Worm (Caenorhabditis elegans) whole organism, L4 larva: ENCODE results near the gene str-181.

Experiments used
- T20F7.1 ChIP-seq: fragments of 200-800 bp; sonication (Bioruptor generic); optimal IDR thresholded peaks from 2 replicates; lab custom pipeline; 2018; ENCODE audit warnings: mild to moderate bottlenecking, missing genetic modification characterization, missing compliant biosample characterization
- ZK337.2 ChIP-seq: fragments of 200-800 bp; sonication (Bioruptor generic); IDR thresholded peaks from 2 replicates; pipeline ENCODE4 v1.3.6; 2022; ENCODE audit warnings: missing genetic modification reagents, missing genetic modification characterization, missing compliant biosample characterization
- aha-1 ChIP-seq: fragments of 150-350 bp; peaks from one replicate; lab custom pipeline; 2014; ENCODE audit warnings: missing biosample characterization, missing genetic modification characterization
- ama-1 ChIP-seq: fragments of 150-350 bp; optimal IDR thresholded peaks from 2 replicates; lab custom pipeline; 2014; ENCODE audit warnings: inconsistent platforms, mixed read lengths
- attf-4 ChIP-seq: sonication (generic microtip); optimal IDR thresholded peaks from 3 replicates; lab custom pipeline; 2017; ENCODE audit warnings: missing biosample characterization, missing genetic modification characterization
- ceh-20 ChIP-seq: fragments of 200-800 bp; sonication (Bioruptor generic); IDR thresholded peaks from 2 replicates; pipeline ENCODE4 v1.3.6; 2022; ENCODE audit warnings: missing genetic modification reagents, missing genetic modification characterization, missing compliant biosample characterization
- ceh-82 ChIP-seq: sonication (generic microtip); optimal IDR thresholded peaks from 2 replicates; lab custom pipeline; 2017; ENCODE audit warnings: missing biosample characterization, missing genetic modification characterization
- ces-1 ChIP-seq: fragments of 150-350 bp; sonication (generic microtip); optimal IDR thresholded peaks from 4 replicates; lab custom pipeline; 2014; ENCODE audit warnings: missing biosample characterization, missing genetic modification reagents, missing genetic modification characterization
- daf-12 ChIP-seq: fragments of 150-350 bp; optimal IDR thresholded peaks from 2 replicates; lab custom pipeline; 2014; ENCODE audit warnings: missing biosample characterization, missing genetic modification reagents, missing genetic modification characterization
- daf-16 ChIP-seq, 3 experiments: sonication (generic microtip); optimal IDR thresholded peaks; 2 replicates each; lab custom pipeline; 2016 to 2017; ENCODE audit warnings: missing genetic modification characterization in 3 of 3, missing genetic modification reagents in 3 of 3, mild to moderate bottlenecking in 2 of 3, missing compliant biosample characterization in 2 of 3, missing biosample characterization in 1 of 3, moderate library complexity in 1 of 3
- dmd-8 ChIP-seq: fragments of 200-800 bp; sonication (Bioruptor generic); IDR thresholded peaks from 2 replicates; pipeline ENCODE4 v1.3.6; 2022; ENCODE audit warnings: missing genetic modification characterization, missing compliant biosample characterization
- dpl-1 ChIP-seq: fragments of 150-350 bp; optimal IDR thresholded peaks from 2 replicates; lab custom pipeline; 2014; ENCODE audit warnings: missing biosample characterization, missing genetic modification reagents, missing genetic modification characterization
- duxl-1 ChIP-seq: sonication (generic microtip); optimal IDR thresholded peaks from 2 replicates; lab custom pipeline; 2016; ENCODE audit warnings: mild to moderate bottlenecking, missing genetic modification characterization, moderate library complexity, missing compliant biosample characterization; ENCODE audit not compliant: poor library complexity
- egl-27 ChIP-seq: sonication (generic microtip); optimal IDR thresholded peaks from 3 replicates; lab custom pipeline; 2017; ENCODE audit warnings: missing biosample characterization, missing genetic modification reagents, missing genetic modification characterization
- gei-8 ChIP-seq: fragments of 200-800 bp; sonication (Bioruptor generic); optimal IDR thresholded peaks from 2 replicates; lab custom pipeline; 2018; ENCODE audit warnings: mild to moderate bottlenecking, missing genetic modification characterization, missing compliant biosample characterization
- hif-1 ChIP-seq, 2 experiments: sonication (generic microtip); optimal IDR thresholded peaks; 2 replicates each; lab custom pipeline; 2016 to 2017; ENCODE audit warnings: missing compliant biosample characterization in 2 of 2, missing genetic modification characterization in 2 of 2, missing genetic modification reagents in 2 of 2, missing genotype in 2 of 2, mild to moderate bottlenecking in 1 of 2
- hlh-30 ChIP-seq: sonication (generic microtip); optimal IDR thresholded peaks from 2 replicates; lab custom pipeline; 2017; ENCODE audit warnings: antibody characterized with exemption, mild to moderate bottlenecking, missing genetic modification characterization, missing compliant biosample characterization; ENCODE audit not compliant: insufficient read depth
- jun-1 ChIP-seq: fragments of 150-350 bp; optimal IDR thresholded peaks from 2 replicates; lab custom pipeline; 2014; ENCODE audit warnings: missing biosample characterization, missing genetic modification reagents, missing genetic modification characterization
- lim-7 ChIP-seq: fragments of 200-800 bp; sonication (Bioruptor generic); IDR thresholded peaks from 2 replicates; pipeline ENCODE4 v1.3.6; 2022; ENCODE audit warnings: missing genetic modification characterization, missing compliant biosample characterization
- lin-29 ChIP-seq: fragments of 200-800 bp; sonication (Bioruptor generic); IDR thresholded peaks from 2 replicates; pipeline ENCODE4 v1.3.6; 2022; ENCODE audit warnings: missing genetic modification reagents, missing genetic modification characterization, missing compliant biosample characterization
- lir-3 ChIP-seq: sonication (generic microtip); optimal IDR thresholded peaks from 2 replicates; lab custom pipeline; 2016; ENCODE audit warnings: mild to moderate bottlenecking, missing genetic modification characterization, missing compliant biosample characterization
- lsy-2 ChIP-seq, 2 experiments: fragments of 150-350 bp in 1 of 2; sonication (generic microtip) in 1 of 2; optimal IDR thresholded peaks; 2 replicates each; lab custom pipeline; 2014 to 2017; ENCODE audit warnings: missing biosample characterization in 2 of 2, missing genetic modification characterization in 2 of 2
- madf-9 ChIP-seq: fragments of 200-800 bp; sonication (Bioruptor generic); conservative IDR thresholded peaks from 2 replicates; pipeline ENCODE4 v1.3.6; 2022; ENCODE audit warnings: missing genetic modification reagents, missing genetic modification characterization, missing compliant biosample characterization
- mdl-1 ChIP-seq, 2 experiments: fragments of 150-350 bp in 1 of 2; sonication (generic microtip) in 1 of 2; optimal IDR thresholded peaks; 2 replicates each; lab custom pipeline; 2014 to 2017; ENCODE audit warnings: missing biosample characterization in 2 of 2, missing genetic modification characterization in 2 of 2
- mdt-29 ChIP-seq: fragments of 200-800 bp; sonication (Bioruptor generic); IDR thresholded peaks from 2 replicates; pipeline ENCODE4 v1.3.6; 2022; ENCODE audit warnings: missing genetic modification reagents, missing genetic modification characterization, missing compliant biosample characterization
- mes-2 ChIP-seq: sonication (generic microtip); optimal IDR thresholded peaks from 2 replicates; lab custom pipeline; 2016; ENCODE audit warnings: missing genotype, mild to moderate bottlenecking, missing genetic modification characterization, missing compliant biosample characterization; ENCODE audit not compliant: poor library complexity, severe bottlenecking
- nhr-25 ChIP-seq: sonication (generic microtip); optimal IDR thresholded peaks from 2 replicates; lab custom pipeline; 2017; ENCODE audit warnings: missing genetic modification characterization, mild to moderate bottlenecking, missing compliant biosample characterization, antibody characterized with exemption, moderate library complexity, borderline replicate concordance; ENCODE audit not compliant: insufficient read depth
- nhr-42 ChIP-seq: fragments of 200-800 bp; sonication (Bioruptor generic); IDR thresholded peaks from 2 replicates; pipeline ENCODE4 v1.3.6; 2022; ENCODE audit warnings: missing genetic modification characterization, missing compliant biosample characterization
- pha-4 ChIP-seq, 2 experiments: fragments of 150-350 bp in 1 of 2; fragments of 200-800 bp in 1 of 2; sonication (Bioruptor generic) in 1 of 2; IDR thresholded peaks in 1 of 2; optimal IDR thresholded peaks in 1 of 2; 2 replicates each; pipeline versions ENCODE4 v1.3.6 to Lab custom; 2014 to 2022; ENCODE audit warnings: missing genetic modification characterization in 2 of 2, missing genetic modification reagents in 2 of 2, missing biosample characterization in 1 of 2, missing compliant biosample characterization in 1 of 2
- sdz-12 ChIP-seq: fragments of 200-800 bp; sonication (Bioruptor generic); optimal IDR thresholded peaks from 2 replicates; lab custom pipeline; 2018; ENCODE audit warnings: mild to moderate bottlenecking, missing genetic modification characterization, missing compliant biosample characterization
- snpc-1.2 ChIP-seq: fragments of 200-800 bp; sonication (Bioruptor generic); IDR thresholded peaks from 2 replicates; pipeline ENCODE4 v1.3.6; 2022; ENCODE audit warnings: missing genetic modification reagents, missing genetic modification characterization, missing compliant biosample characterization
- unc-130 ChIP-seq: sonication (generic microtip); optimal IDR thresholded peaks from 2 replicates; lab custom pipeline; 2016; ENCODE audit warnings: missing genetic modification reagents, missing genetic modification characterization, missing compliant biosample characterization
- zip-2 ChIP-seq: fragments of 150-350 bp; optimal IDR thresholded peaks from 2 replicates; lab custom pipeline; 2014; ENCODE audit warnings: missing biosample characterization, missing genetic modification characterization

str-181 gene

DNA sequence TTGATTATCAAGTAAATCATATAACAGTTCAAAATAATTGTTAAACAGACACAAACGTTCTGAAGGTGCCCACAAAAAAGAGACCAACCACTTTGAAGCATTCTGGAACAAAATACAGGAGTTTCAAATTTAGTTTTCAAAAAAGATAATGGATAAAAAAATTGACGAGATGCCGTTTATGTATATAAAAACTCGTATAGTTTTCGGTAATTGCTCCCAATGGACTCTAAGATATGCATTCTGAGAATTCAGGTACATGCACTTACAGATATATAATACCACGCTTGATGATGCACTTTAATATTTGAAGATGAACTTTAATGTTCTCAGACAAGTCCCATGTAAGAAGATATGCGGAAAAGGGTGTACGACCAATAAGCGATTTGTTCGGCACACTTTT is at the start of gene str-181:
Gene str-181 (minus strand): TSS at position 101 of the 400 bp plus-strand sequence.
- TF ChIP-seq aha-1 (peak; percentile 56), hif-1 (tag; optimal IDR thresholded peaks at IDR 0.05; lab: Kevin White, UChicago) (no peak)

DNA sequence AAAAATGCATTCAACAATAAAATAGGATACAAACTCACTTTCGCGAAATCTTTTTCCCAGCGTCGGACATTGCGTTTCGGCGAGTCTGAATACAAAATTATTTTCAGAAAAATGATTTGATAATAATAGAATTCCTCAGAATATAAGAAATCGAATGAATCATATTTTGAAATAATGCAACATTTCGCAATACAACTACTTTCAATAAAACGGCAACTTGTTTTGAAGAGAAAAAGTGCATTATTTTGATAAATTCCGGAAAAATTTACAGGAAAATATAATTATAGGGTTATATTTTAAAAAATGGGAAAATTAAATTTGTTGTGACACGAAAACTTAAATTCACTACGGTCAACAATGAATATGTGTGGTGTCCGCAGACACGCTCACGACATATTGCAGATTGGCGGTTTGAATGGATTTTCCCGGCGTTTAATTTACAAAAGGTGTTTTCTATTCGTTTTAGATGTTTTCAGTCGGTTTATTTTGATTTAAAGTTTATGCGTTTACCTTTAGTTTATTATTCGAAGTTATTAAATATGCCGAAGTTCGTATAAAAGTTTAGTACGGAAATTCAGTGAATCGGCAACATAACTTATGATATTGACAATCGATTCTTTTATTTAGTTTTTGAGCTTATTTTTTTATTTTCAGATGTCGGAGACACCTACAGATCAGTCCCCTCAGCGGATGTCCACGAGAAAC is 44.9 kb upstream of the str-181 start, which contains the start of the genes abcf-1 and scc-3:
Gene abcf-1 (minus strand): TSS at position 85 of the 705 bp plus-strand sequence.
Gene scc-3 (plus strand): TSS at position 655 of the 705 bp plus-strand sequence.
- TF ChIP-seq nhr-25 (tag; lab: Kevin White, UChicago) (no peak), gei-8 (GFP tag; lab: Kevin White, UChicago) (no peak), madf-9 (GFP tag; lab: Robert Waterston, UW) (no peak), unc-130 (no peak), nhr-42 (GFP tag; lab: Robert Waterston, UW) (no peak), dpl-1 (GFP tag; lab: Kevin White, UChicago) (peak; percentile 32), hlh-30 (tag; lab: Kevin White, UChicago) (peak; percentile 23), lin-29 (GFP tag; lab: Robert Waterston, UW) (no peak), sdz-12 (no peak), daf-16 (GFP tag; optimal IDR thresholded peaks at IDR 0.05; lab: Kevin White, UChicago) (no peak), daf-16 (tag; optimal IDR thresholded peaks at IDR 0.05; lab: Kevin White, UChicago) (peak; percentile 60), lsy-2 (tag; optimal IDR thresholded peaks at IDR 0.05; lab: Kevin White, UChicago) (peak in 1 of 2 experiments; percentile 96), zip-2 (peak; percentile 84), T20F7.1 (peak; percentile 27)
- TF ChIP-seq, all 104 proteins: peak for 6

DNA sequence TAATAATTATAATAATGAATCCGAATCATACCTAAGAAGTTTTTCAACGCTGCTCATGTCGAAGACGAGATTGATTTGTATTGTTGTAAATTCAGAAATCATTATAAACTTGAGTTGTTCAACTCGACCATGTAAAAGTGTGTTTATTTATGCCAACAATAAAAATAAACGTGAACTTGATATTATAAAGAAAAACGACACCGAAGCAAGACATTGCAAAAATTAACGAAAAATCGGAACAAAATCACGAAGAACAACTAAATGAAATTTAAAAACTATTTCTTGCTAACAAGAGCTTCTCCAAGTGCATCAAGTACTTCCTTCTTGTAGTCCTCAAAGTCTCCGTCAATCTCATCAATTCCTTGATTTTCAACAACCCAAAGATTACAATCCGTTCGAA is 42.4 kb upstream of the str-181 start, which contains the start of gene F18E2.15:
Gene F18E2.15 (minus strand): TSS at position 101 of the 400 bp plus-strand sequence.
- TF ChIP-seq daf-12 (no peak), duxl-1 (tag; lab: Kevin White, UChicago) (no peak), hif-1 (tag; optimal IDR thresholded peaks at IDR 0.05; lab: Kevin White, UChicago) (no peak), lim-7 (GFP tag; lab: Robert Waterston, UW) (no peak), mdt-29 (GFP tag; lab: Robert Waterston, UW) (no peak), ceh-20 (GFP tag; lab: Robert Waterston, UW) (no peak), ama-1 (no peak), ceh-82 (tag; lab: Kevin White, UChicago) (no peak), daf-16 (GFP tag; optimal IDR thresholded peaks at IDR 0.05; lab: Kevin White, UChicago) (no peak), daf-16 (tag; optimal IDR thresholded peaks at IDR 0.05; lab: Kevin White, UChicago) (no peak), gei-8 (GFP tag; lab: Kevin White, UChicago) (no peak), pha-4 (GFP tag; IDR thresholded peaks at IDR 0.05; lab: Robert Waterston, UW) (no peak), pha-4 (tag; optimal IDR thresholded peaks at IDR 0.05; lab: Kevin White, UChicago) (no peak), mdl-1 (tag; optimal IDR thresholded peaks at IDR 0.05; lab: Kevin White, UChicago) (no peak), lir-3 (tag; lab: Kevin White, UChicago) (no peak), ZK337.2 (GFP tag; lab: Robert Waterston, UW) (no peak), snpc-1.2 (GFP tag; lab: Robert Waterston, UW) (no peak), egl-27 (tag; lab: Kevin White, UChicago) (no peak), dmd-8 (GFP tag; lab: Robert Waterston, UW) (no peak), ces-1 (no peak)

- TF ChIP-seq madf-9 (GFP tag; lab: Robert Waterston, UW) (no peak), mes-2 (tag; lab: Kevin White, UChicago) (no peak), jun-1 (tag; lab: Kevin White, UChicago) (no peak), attf-4 (tag; lab: Kevin White, UChicago) (no peak)
Observed at ce11 chrV:12759660-12760059, 41.1 kb upstream of the str-181 start, which contains the start of gene papl-1. TSS of gene papl-1 (minus strand) at chrV:12759760.
